Worm (Caenorhabditis elegans) whole organism, L1 larva: Measurements from ENCODE around the gene vha-14.

ENCODE experiments used
- Y116A8C.19 ChIP-seq: sonication (generic microtip); optimal IDR thresholded peaks from 2 replicates; lab custom pipeline; 2016; ENCODE audit warnings: missing compliant biosample characterization, missing genetic modification characterization, borderline replicate concordance
- alr-1 ChIP-seq: fragments of 200-800 bp; sonication (Bioruptor generic); optimal IDR thresholded peaks from 2 replicates; lab custom pipeline; 2018; ENCODE audit warnings: borderline replicate concordance, mild to moderate bottlenecking, missing genetic modification characterization, missing compliant biosample characterization
- aly-2 ChIP-seq: fragments of 150-350 bp; optimal IDR thresholded peaks from 2 replicates; lab custom pipeline; 2014; ENCODE audit warnings: missing biosample characterization, missing genetic modification characterization
- ama-1 ChIP-seq: fragments of 150-350 bp; optimal IDR thresholded peaks from 2 replicates; lab custom pipeline; 2014
- blmp-1 ChIP-seq: fragments of 150-350 bp; optimal IDR thresholded peaks from 2 replicates; lab custom pipeline; 2014; ENCODE audit warnings: missing biosample characterization, missing genetic modification characterization
- ceh-63 ChIP-seq: fragments of 200-800 bp; sonication (Bioruptor generic); optimal IDR thresholded peaks from 2 replicates; lab custom pipeline; 2018; ENCODE audit warnings: mild to moderate bottlenecking, missing genetic modification characterization, missing compliant biosample characterization
- ceh-8 ChIP-seq: fragments of 200-800 bp; sonication (Bioruptor generic); optimal IDR thresholded peaks from 2 replicates; lab custom pipeline; 2018; ENCODE audit warnings: mild to moderate bottlenecking, missing genetic modification characterization, moderate library complexity, missing compliant biosample characterization
- ceh-82 ChIP-seq, 3 experiments: fragments of 150-350 bp in 1 of 3; sonication (generic microtip) in 2 of 3; optimal IDR thresholded peaks; 2 replicates each; lab custom pipeline; 2014 to 2017; ENCODE audit warnings: missing biosample characterization in 3 of 3, missing genetic modification characterization in 3 of 3
- ces-1 ChIP-seq: fragments of 150-350 bp; optimal IDR thresholded peaks from 2 replicates; lab custom pipeline; 2014; ENCODE audit warnings: missing biosample characterization, missing genetic modification reagents, missing genetic modification characterization
- dpl-1 ChIP-seq, 3 experiments: fragments of 150-350 bp in 2 of 3; sonication (generic microtip) in 1 of 3; optimal IDR thresholded peaks; 2 replicates each; lab custom pipeline; 2014 to 2017; ENCODE audit warnings: missing biosample characterization in 3 of 3, missing genetic modification characterization in 3 of 3, missing genetic modification reagents in 3 of 3
- efl-1 ChIP-seq, 4 experiments: fragments of 150-350 bp; optimal IDR thresholded peaks in 3 of 4; peaks in 1 of 4; 1 replicate in 1 of 4; 2 replicates in 3 of 4; lab custom pipeline; 2014; ENCODE audit warnings: missing biosample characterization in 2 of 4, missing genetic modification characterization in 2 of 4, missing genetic modification reagents in 2 of 4
- efl-3 ChIP-seq: fragments of 200-800 bp; sonication (Bioruptor generic); optimal IDR thresholded peaks from 2 replicates; lab custom pipeline; 2018; ENCODE audit warnings: mild to moderate bottlenecking, missing genetic modification characterization, missing compliant biosample characterization
- ets-5 ChIP-seq: fragments of 200-800 bp; sonication (Bioruptor generic); IDR thresholded peaks from 2 replicates; pipeline ENCODE4 v1.3.6; 2022; ENCODE audit warnings: missing genetic modification characterization, missing compliant biosample characterization
- fkh-4 ChIP-seq: sonication (generic microtip); optimal IDR thresholded peaks from 2 replicates; lab custom pipeline; 2016; ENCODE audit warnings: missing compliant biosample characterization, missing genetic modification characterization, borderline replicate concordance
- grh-1 ChIP-seq: fragments of 200-800 bp; sonication (Bioruptor generic); IDR thresholded peaks from 2 replicates; pipeline ENCODE4 v1.3.6; 2022; ENCODE audit warnings: missing genetic modification reagents, missing genetic modification characterization, missing compliant biosample characterization
- hlh-17 ChIP-seq: fragments of 200-800 bp; sonication (Bioruptor generic); optimal IDR thresholded peaks from 2 replicates; lab custom pipeline; 2018; ENCODE audit warnings: missing genetic modification characterization, mild to moderate bottlenecking, missing compliant biosample characterization, moderate library complexity, borderline replicate concordance
- isw-1 ChIP-seq: fragments of 200-800 bp; sonication (Bioruptor generic); IDR thresholded peaks from 2 replicates; pipeline ENCODE4 v1.3.6; 2022; ENCODE audit warnings: missing genetic modification characterization, missing compliant biosample characterization
- lin-13 ChIP-seq: fragments of 150-350 bp; optimal IDR thresholded peaks from 2 replicates; lab custom pipeline; 2014; ENCODE audit warnings: missing biosample characterization, missing genetic modification reagents, missing genetic modification characterization
- lin-14 ChIP-seq: fragments of 200-800 bp; sonication (Bioruptor generic); optimal IDR thresholded peaks from 2 replicates; lab custom pipeline; 2018; ENCODE audit warnings: mild to moderate bottlenecking, missing genetic modification characterization, moderate library complexity, missing compliant biosample characterization
- lin-15B ChIP-seq: fragments of 150-350 bp; sonication (generic microtip); optimal IDR thresholded peaks from 3 replicates; lab custom pipeline; 2014; ENCODE audit warnings: missing biosample characterization, missing genetic modification characterization
- lin-35 ChIP-seq, 2 experiments: fragments of 150-350 bp; optimal IDR thresholded peaks; 2 replicates each; lab custom pipeline; 2014; ENCODE audit warnings: missing biosample characterization in 2 of 2, missing genetic modification characterization in 2 of 2, missing genetic modification reagents in 2 of 2
- lir-3 ChIP-seq: sonication (generic microtip); optimal IDR thresholded peaks from 2 replicates; lab custom pipeline; 2016; ENCODE audit warnings: mild to moderate bottlenecking, missing genetic modification characterization, moderate library complexity, missing compliant biosample characterization; ENCODE audit not compliant: poor library complexity
- lsy-2 ChIP-seq, 2 experiments: fragments of 150-350 bp; optimal IDR thresholded peaks; 2 replicates each; lab custom pipeline; 2014; ENCODE audit warnings: missing biosample characterization in 2 of 2, missing genetic modification characterization in 2 of 2
- mab-9 ChIP-seq: fragments of 200-800 bp; sonication (Bioruptor generic); IDR thresholded peaks from 2 replicates; pipeline ENCODE4 v1.3.6; 2022; ENCODE audit warnings: missing genetic modification reagents, missing genetic modification characterization, missing compliant biosample characterization
- mdl-1 ChIP-seq, 2 experiments: fragments of 150-350 bp; optimal IDR thresholded peaks; 2 replicates each; lab custom pipeline; 2014 to 2017; ENCODE audit warnings: missing biosample characterization in 2 of 2, missing genetic modification characterization in 2 of 2, inconsistent platforms in 1 of 2
- mef-2 ChIP-seq: fragments of 150-350 bp; optimal IDR thresholded peaks from 2 replicates; lab custom pipeline; 2014; ENCODE audit warnings: missing biosample characterization, missing genetic modification characterization
- mep-1 ChIP-seq: fragments of 150-350 bp; optimal IDR thresholded peaks from 2 replicates; lab custom pipeline; 2014; ENCODE audit warnings: missing biosample characterization, missing genetic modification characterization
- nhr-11 ChIP-seq: fragments of 150-350 bp; optimal IDR thresholded peaks from 2 replicates; lab custom pipeline; 2014; ENCODE audit warnings: missing biosample characterization, missing genetic modification characterization
- nhr-12 ChIP-seq: sonication (generic microtip); optimal IDR thresholded peaks from 2 replicates; lab custom pipeline; 2017; ENCODE audit warnings: missing biosample characterization, missing genetic modification characterization
- nhr-28 ChIP-seq: fragments of 150-350 bp; optimal IDR thresholded peaks from 2 replicates; lab custom pipeline; 2014; ENCODE audit warnings: missing biosample characterization, missing genetic modification characterization
- nhr-47 ChIP-seq: sonication (generic microtip); optimal IDR thresholded peaks from 2 replicates; lab custom pipeline; 2016; ENCODE audit warnings: mild to moderate bottlenecking, missing genetic modification characterization, moderate library complexity, missing compliant biosample characterization
- nhr-71 ChIP-seq: sonication (generic microtip); optimal IDR thresholded peaks from 2 replicates; lab custom pipeline; 2016; ENCODE audit warnings: mild to moderate bottlenecking, missing genetic modification characterization, moderate library complexity, missing compliant biosample characterization
- nhr-76 ChIP-seq: sonication (generic microtip); optimal IDR thresholded peaks from 2 replicates; lab custom pipeline; 2017; ENCODE audit warnings: missing biosample characterization, missing genetic modification characterization
- nhr-77 ChIP-seq: fragments of 150-350 bp; optimal IDR thresholded peaks from 2 replicates; lab custom pipeline; 2014; ENCODE audit warnings: missing biosample characterization, missing genetic modification characterization
- nhr-84 ChIP-seq: sonication (generic microtip); optimal IDR thresholded peaks from 2 replicates; lab custom pipeline; 2017; ENCODE audit warnings: missing biosample characterization, missing genetic modification characterization
- nhr-85 ChIP-seq: sonication (generic microtip); peaks from one replicate; lab custom pipeline; 2016; ENCODE audit warnings: missing genetic modification characterization, inconsistent platforms, missing compliant biosample characterization
- nhr-90 ChIP-seq: sonication (generic microtip); optimal IDR thresholded peaks from 2 replicates; lab custom pipeline; 2016; ENCODE audit warnings: mild to moderate bottlenecking, missing genetic modification characterization, missing compliant biosample characterization; ENCODE audit not compliant: poor library complexity
- pag-3 ChIP-seq: sonication (generic microtip); optimal IDR thresholded peaks from 2 replicates; lab custom pipeline; 2017; ENCODE audit warnings: missing genetic modification characterization, mild to moderate bottlenecking, missing compliant biosample characterization, antibody characterized with exemption, borderline replicate concordance; ENCODE audit not compliant: insufficient read depth
- pax-3 ChIP-seq: fragments of 200-800 bp; sonication (Bioruptor generic); optimal IDR thresholded peaks from 2 replicates; lab custom pipeline; 2018; ENCODE audit warnings: mild to moderate bottlenecking, missing genetic modification characterization, moderate library complexity, missing compliant biosample characterization
- pqm-1 ChIP-seq: sonication (generic microtip); optimal IDR thresholded peaks from 3 replicates; lab custom pipeline; 2017; ENCODE audit warnings: missing biosample characterization, missing genetic modification characterization
- snpc-4 ChIP-seq: fragments of 150-350 bp; optimal IDR thresholded peaks from 2 replicates; lab custom pipeline; 2014; ENCODE audit warnings: missing biosample characterization, missing genetic modification characterization
- snu-23 ChIP-seq: sonication (generic microtip); optimal IDR thresholded peaks from 2 replicates; lab custom pipeline; 2016; ENCODE audit warnings: missing genetic modification characterization, missing compliant biosample characterization
- sptf-1 ChIP-seq: fragments of 150-350 bp; optimal IDR thresholded peaks from 2 replicates; lab custom pipeline; 2014; ENCODE audit warnings: missing biosample characterization, missing genetic modification characterization
- sup-37 ChIP-seq: fragments of 200-800 bp; sonication (Bioruptor generic); optimal IDR thresholded peaks from 2 replicates; lab custom pipeline; 2018; ENCODE audit warnings: mild to moderate bottlenecking, missing genetic modification characterization, missing compliant biosample characterization
- tbx-2 ChIP-seq: sonication (generic microtip); optimal IDR thresholded peaks from 2 replicates; lab custom pipeline; 2016; ENCODE audit warnings: missing genetic modification characterization, missing compliant biosample characterization
- unc-130 ChIP-seq: fragments of 150-350 bp; optimal IDR thresholded peaks from 2 replicates; lab custom pipeline; 2017; ENCODE audit warnings: missing biosample characterization, missing genetic modification characterization, inconsistent platforms
- unc-86 ChIP-seq: sonication (generic microtip); optimal IDR thresholded peaks from 2 replicates; lab custom pipeline; 2016; ENCODE audit warnings: missing genetic modification characterization, missing compliant biosample characterization
- unc-98 ChIP-seq: fragments of 200-800 bp; sonication (Bioruptor generic); IDR thresholded peaks from 2 replicates; pipeline ENCODE4 v1.3.6; 2022; ENCODE audit warnings: missing genetic modification characterization, missing compliant biosample characterization
- zag-1 ChIP-seq: fragments of 150-350 bp; optimal IDR thresholded peaks from 2 replicates; lab custom pipeline; 2014; ENCODE audit warnings: missing biosample characterization, missing genetic modification characterization
- ztf-11 ChIP-seq, 2 experiments: sonication (generic microtip); optimal IDR thresholded peaks; 2 replicates each; lab custom pipeline; 2016 to 2017; ENCODE audit warnings: missing genetic modification characterization in 2 of 2, missing biosample characterization in 1 of 2, missing compliant biosample characterization in 1 of 2
- ztf-4 ChIP-seq: fragments of 150-350 bp; optimal IDR thresholded peaks from 2 replicates; lab custom pipeline; 2014; ENCODE audit warnings: missing biosample characterization, missing genetic modification characterization

vha-14 gene

ce11 chrIII:9546016-9546659, 38.2 kb downstream of the vha-14 start, which contains the start of gene unc-16 (continued):
- TF ChIP-seq alr-1 (tag; lab: Kevin White, UChicago) = no peak
- peak; percentile 67 for TF ChIP-seq nhr-90 (tag; lab: Kevin White, UChicago)
- no peak for TF ChIP-seq nhr-84 (tag; lab: Kevin White, UChicago)
- TF ChIP-seq ets-5 (GFP tag; lab: Robert Waterston, UW) = no peak
- no peak for TF ChIP-seq Y116A8C.19 (tag; lab: Kevin White, UChicago)
- TF ChIP-seq zag-1 = no peak
- peak; percentile 77 to 84 (median 81) for TF ChIP-seq dpl-1 (GFP tag; optimal IDR thresholded peaks at IDR 0.05; lab: Kevin White, UChicago)
- TF ChIP-seq mep-1 (tag; lab: Kevin White, UChicago) = peak; percentile 95
- no peak for TF ChIP-seq nhr-76 (tag; lab: Kevin White, UChicago)
- TF ChIP-seq lin-15B (tag; lab: Kevin White, UChicago) = peak; percentile 82
- peak; percentile 51 for TF ChIP-seq ceh-63 (GFP tag; lab: Kevin White, UChicago)
- peak; percentile 95 for TF ChIP-seq nhr-71 (tag; lab: Kevin White, UChicago)
- TF ChIP-seq unc-130 (tag; lab: Kevin White, UChicago) = peak; percentile 88
- peak; percentile 92 for TF ChIP-seq nhr-47 (tag; lab: Kevin White, UChicago)
- peak; percentile 95 for TF ChIP-seq lin-14 (GFP tag; lab: Kevin White, UChicago)
- TF ChIP-seq isw-1 (GFP tag; lab: Robert Waterston, UW) = peak; percentile 91
- TF ChIP-seq nhr-11 (tag; lab: Kevin White, UChicago) = peak; percentile 11
- no peak for TF ChIP-seq ces-1 (GFP tag; lab: Kevin White, UChicago)
- TF ChIP-seq efl-3 (GFP tag; lab: Kevin White, UChicago) = peak; percentile 8
- no peak for TF ChIP-seq pqm-1 (tag; lab: Kevin White, UChicago)
- peak; percentile 90 for TF ChIP-seq lin-13
- TF ChIP-seq snu-23 (GFP tag; lab: Kevin White, UChicago) = peak; percentile 95
- TF ChIP-seq ceh-82 (tag; optimal IDR thresholded peaks at IDR 0.05; lab: Kevin White, UChicago) = peak; percentile 78 to 92 (median 89)
- TF ChIP-seq mef-2 (tag; lab: Kevin White, UChicago) = peak; percentile 44
- TF ChIP-seq tbx-2 (tag; lab: Kevin White, UChicago) = peak; percentile 93
- peak; percentile 69; the same call in 1 of the 2 replicates for TF ChIP-seq mab-9 (GFP tag; lab: Robert Waterston, UW)
- TF ChIP-seq ztf-4 = peak; percentile 80
- TF ChIP-seq ceh-8 (GFP tag; lab: Kevin White, UChicago) = peak; percentile 85
- TF ChIP-seq pax-3 = peak; percentile 69
- TF ChIP-seq sptf-1 = no peak
- no peak for TF ChIP-seq hlh-17 (GFP tag; lab: Kevin White, UChicago)
- peak; percentile 83 for TF ChIP-seq ama-1 (lab: Kevin White, UChicago)
- TF ChIP-seq nhr-85 (tag; lab: Kevin White, UChicago) = peak; percentile 88
- TF ChIP-seq lir-3 (tag; lab: Kevin White, UChicago) = peak; percentile 79
- no peak for TF ChIP-seq pag-3 (tag; lab: Kevin White, UChicago)
- TF ChIP-seq snpc-4 (tag; lab: Kevin White, UChicago) = peak; percentile 73
- TF ChIP-seq nhr-12 (tag; lab: Kevin White, UChicago) = no peak
- peak; percentile 78 for TF ChIP-seq nhr-77 (tag; lab: Kevin White, UChicago)
- TF ChIP-seq unc-98 (GFP tag; lab: Robert Waterston, UW) = no peak
- peak; percentile 85 to 88 for TF ChIP-seq efl-1 (optimal IDR thresholded peaks at IDR 0.05; lab: Kevin White, UChicago)
- peak; percentile 82 to 98 for TF ChIP-seq efl-1 (GFP tag; optimal IDR thresholded peaks at IDR 0.05 in 1 of 2; lab: Kevin White, UChicago)
- TF ChIP-seq lsy-2 (tag; optimal IDR thresholded peaks at IDR 0.05; lab: Kevin White, UChicago) = peak; percentile 99 to 100
- TF ChIP-seq aly-2 (tag; lab: Kevin White, UChicago) = peak; percentile 72
- peak; percentile 48 to 98 for TF ChIP-seq mdl-1 (tag; optimal IDR thresholded peaks at IDR 0.05; lab: Kevin White, UChicago)
- peak; percentile 79 for TF ChIP-seq sup-37
- TF ChIP-seq lin-35 (GFP tag; optimal IDR thresholded peaks at IDR 0.05; lab: Kevin White, UChicago) = peak; percentile 86
- TF ChIP-seq grh-1 (GFP tag; lab: Robert Waterston, UW) = no peak; the same call in 1 of the 2 replicates
- TF ChIP-seq nhr-28 (tag; lab: Kevin White, UChicago) = no peak
- TF ChIP-seq ztf-11 (tag; optimal IDR thresholded peaks at IDR 0.05; lab: Kevin White, UChicago) = peak in 1 of 2 experiments; percentile 78
- peak; percentile 63 for TF ChIP-seq fkh-4 (tag; lab: Kevin White, UChicago)
- TF ChIP-seq blmp-1 (tag; lab: Kevin White, UChicago) = peak; percentile 72
- TF ChIP-seq unc-86 (tag; lab: Kevin White, UChicago) = peak; percentile 92
